Fruit fly (Drosophila melanogaster) whole organism, embryonic: ENCODE measurements around the gene Nplp3.

Experiments
- Abd-B ChIP-seq: fragments of 200-800 bp; sonication (Bioruptor generic); optimal IDR thresholded peaks from 2 replicates; lab custom pipeline; 2018; ENCODE audit warnings: missing biosample characterization, mild to moderate bottlenecking, missing genetic modification characterization, moderate library complexity
- Atf3 ChIP-seq: fragments of 200-800 bp; sonication (Bioruptor generic); optimal IDR thresholded peaks from 3 replicates; lab custom pipeline; 2016; ENCODE audit warnings: missing biosample characterization, missing genetic modification characterization
- Bdp1 ChIP-seq: fragments of 200-800 bp; sonication (Bioruptor generic); optimal IDR thresholded peaks from 3 replicates; lab custom pipeline; 2016; ENCODE audit warnings: missing biosample characterization, missing genetic modification characterization
- CG10267 ChIP-seq: fragments of 200-800 bp; sonication (Bioruptor generic); optimal IDR thresholded peaks from 2 replicates; lab custom pipeline; 2018; ENCODE audit warnings: missing biosample characterization, mild to moderate bottlenecking, missing genetic modification characterization, moderate library complexity
- CG10462 ChIP-seq: fragments of 200-800 bp; sonication (Bioruptor generic); optimal IDR thresholded peaks from 2 replicates; lab custom pipeline; 2016; ENCODE audit warnings: missing biosample characterization, missing genetic modification characterization
- CG11085 ChIP-seq: fragments of 200-800 bp; sonication (Bioruptor generic); IDR thresholded peaks from 2 replicates; pipeline ENCODE4 v1.3.6; 2022; ENCODE audit warnings: missing biosample characterization, missing genetic modification characterization
- CG11456 ChIP-seq: fragments of 200-800 bp; sonication (Bioruptor generic); IDR thresholded peaks from 3 replicates; pipeline ENCODE4 v1.3.6; 2022; ENCODE audit warnings: missing biosample characterization, missing genetic modification characterization
- CG12155 ChIP-seq: fragments of 200-800 bp; sonication (Bioruptor generic); optimal IDR thresholded peaks from 3 replicates; lab custom pipeline; 2016; ENCODE audit warnings: missing biosample characterization, missing genetic modification characterization
- CG12299 ChIP-seq: fragments of 200-800 bp; sonication (Bioruptor generic); optimal IDR thresholded peaks from 2 replicates; lab custom pipeline; 2018; ENCODE audit warnings: missing biosample characterization, mild to moderate bottlenecking, missing genetic modification characterization
- CG14965 ChIP-seq: fragments of 200-800 bp; sonication (Bioruptor generic); optimal IDR thresholded peaks from 2 replicates; lab custom pipeline; 2016; ENCODE audit warnings: missing biosample characterization, missing genetic modification characterization, borderline replicate concordance
- CG17385 ChIP-seq: fragments of 200-800 bp; sonication (Bioruptor generic); optimal IDR thresholded peaks from 3 replicates; lab custom pipeline; 2018; ENCODE audit warnings: missing biosample characterization, mild to moderate bottlenecking, missing genetic modification characterization
- CG18011 ChIP-seq: fragments of 200-800 bp; sonication (Bioruptor generic); optimal IDR thresholded peaks from 2 replicates; lab custom pipeline; 2017; ENCODE audit warnings: missing biosample characterization, missing genetic modification characterization, mild to moderate bottlenecking, moderate library complexity, missing genotype
- CG18262 ChIP-seq: fragments of 200-800 bp; optimal IDR thresholded peaks from 3 replicates; lab custom pipeline; 2019; ENCODE audit warnings: missing biosample characterization, mild to moderate bottlenecking, missing genetic modification characterization, moderate library complexity
- CG18476 ChIP-seq: fragments of 200-800 bp; sonication (Bioruptor generic); optimal IDR thresholded peaks from 2 replicates; lab custom pipeline; 2016; ENCODE audit warnings: missing biosample characterization, mild to moderate bottlenecking, missing genetic modification characterization
- CG18619 ChIP-seq: fragments of 200-800 bp; sonication (Bioruptor generic); optimal IDR thresholded peaks from 3 replicates; lab custom pipeline; 2017; ENCODE audit warnings: missing biosample characterization, mild to moderate bottlenecking, missing genetic modification characterization
- CG2129 ChIP-seq: fragments of 200-800 bp; sonication (Bioruptor generic); IDR thresholded peaks from 2 replicates; pipeline ENCODE4 v1.3.6; 2022; ENCODE audit warnings: missing biosample characterization, missing genetic modification characterization; ENCODE audit not compliant: partially characterized antibody
- CG2712 ChIP-seq: fragments of 200-800 bp; optimal IDR thresholded peaks from 3 replicates; lab custom pipeline; 2019; ENCODE audit warnings: missing biosample characterization, mild to moderate bottlenecking, missing genetic modification characterization, moderate library complexity
- CG42726 ChIP-seq: fragments of 200-800 bp; sonication (Bioruptor generic); IDR thresholded peaks from 2 replicates; pipeline ENCODE4 v1.3.6; 2022; ENCODE audit warnings: missing biosample characterization, missing genetic modification characterization; ENCODE audit not compliant: partially characterized antibody
- CG8388 ChIP-seq: fragments of 200-800 bp; sonication (Bioruptor generic); optimal IDR thresholded peaks from 2 replicates; lab custom pipeline; 2019; ENCODE audit warnings: missing biosample characterization, mild to moderate bottlenecking, missing genetic modification characterization, moderate library complexity
- CG9437 ChIP-seq: fragments of 200-800 bp; sonication (Bioruptor generic); optimal IDR thresholded peaks from 2 replicates; lab custom pipeline; 2018; ENCODE audit warnings: missing biosample characterization, mild to moderate bottlenecking, missing genetic modification characterization
- CG9932 ChIP-seq: fragments of 200-800 bp; sonication (Bioruptor generic); IDR thresholded peaks from 2 replicates; pipeline ENCODE4 v1.3.6; 2022; ENCODE audit warnings: missing biosample characterization, missing genetic modification characterization
- CrebB ChIP-seq: fragments of 200-800 bp; sonication (Bioruptor generic); optimal IDR thresholded peaks from 3 replicates; lab custom pipeline; 2018; ENCODE audit warnings: missing biosample characterization, mild to moderate bottlenecking, missing genetic modification characterization
- Gug ChIP-seq: fragments of 200-800 bp; sonication (Bioruptor generic); IDR thresholded peaks from 4 replicates; pipeline ENCODE4 v1.3.6; 2022; ENCODE audit warnings: missing biosample characterization, missing genetic modification characterization
- HLH4C ChIP-seq: fragments of 200-800 bp; sonication (Bioruptor generic); IDR thresholded peaks from 3 replicates; pipeline ENCODE4 v1.3.6; 2022; ENCODE audit warnings: missing biosample characterization, missing genetic modification characterization; ENCODE audit not compliant: partially characterized antibody
- HLHmδ ChIP-seq: fragments of 200-800 bp; sonication (Bioruptor generic); optimal IDR thresholded peaks from 2 replicates; lab custom pipeline; 2018; ENCODE audit warnings: missing biosample characterization, mild to moderate bottlenecking, missing genetic modification characterization, moderate library complexity
- HmgZ ChIP-seq: fragments of 200-800 bp; sonication (Bioruptor generic); optimal IDR thresholded peaks from 2 replicates; lab custom pipeline; 2018; ENCODE audit warnings: missing biosample characterization, mild to moderate bottlenecking, missing genetic modification characterization
- Kr ChIP-seq: fragments of 200-800 bp; sonication (Bioruptor generic); optimal IDR thresholded peaks from 2 replicates; lab custom pipeline; 2017; ENCODE audit warnings: missing biosample characterization, mild to moderate bottlenecking, missing genetic modification characterization
- MESR4 ChIP-seq: fragments of 200-800 bp; sonication (Bioruptor generic); optimal IDR thresholded peaks from 2 replicates; lab custom pipeline; 2018; ENCODE audit warnings: missing biosample characterization, mild to moderate bottlenecking, missing genetic modification characterization, moderate library complexity
- Mes4 ChIP-seq: fragments of 200-800 bp; sonication (Bioruptor generic); optimal IDR thresholded peaks from 2 replicates; lab custom pipeline; 2016; ENCODE audit warnings: missing biosample characterization, missing genetic modification characterization
- NC2β ChIP-seq: fragments of 200-800 bp; sonication (Bioruptor generic); optimal IDR thresholded peaks from 2 replicates; lab custom pipeline; 2016; ENCODE audit warnings: missing biosample characterization, missing genetic modification characterization
- Sry-β ChIP-seq: fragments of 200-800 bp; sonication (Bioruptor generic); optimal IDR thresholded peaks from 2 replicates; lab custom pipeline; 2018; ENCODE audit warnings: missing biosample characterization, mild to moderate bottlenecking, missing genetic modification characterization, moderate library complexity
- Taf1 ChIP-seq: fragments of 200-800 bp; sonication (Bioruptor generic); IDR thresholded peaks from 2 replicates; pipeline ENCODE4 v1.3.6; 2022; ENCODE audit warnings: missing biosample characterization, missing genetic modification characterization
- aop ChIP-seq: fragments of 200-800 bp; sonication (Bioruptor generic); IDR thresholded peaks from 2 replicates; pipeline ENCODE4 v1.3.6; 2022; ENCODE audit warnings: missing biosample characterization, missing genetic modification characterization
- az2 ChIP-seq: fragments of 200-800 bp; sonication (Bioruptor generic); optimal IDR thresholded peaks from 3 replicates; lab custom pipeline; 2016; ENCODE audit warnings: missing biosample characterization, missing genetic modification characterization
- chif ChIP-seq, 2 experiments: fragments of 200-800 bp; sonication (Bioruptor generic); optimal IDR thresholded peaks; 3 replicates each; lab custom pipeline; 2016; ENCODE audit warnings: missing biosample characterization in 2 of 2, missing genetic modification characterization in 2 of 2
- cwo ChIP-seq: fragments of 200-800 bp; sonication (Bioruptor generic); optimal IDR thresholded peaks from 3 replicates; lab custom pipeline; 2017; ENCODE audit warnings: missing biosample characterization, missing genetic modification characterization, mild to moderate bottlenecking, moderate library complexity, missing genetic modification reagents
- dmrt99B ChIP-seq: fragments of 200-800 bp; sonication (Bioruptor generic); optimal IDR thresholded peaks from 2 replicates; lab custom pipeline; 2018; ENCODE audit warnings: missing biosample characterization, mild to moderate bottlenecking, missing genetic modification characterization, moderate library complexity
- fd96Cb ChIP-seq: fragments of 200-800 bp; sonication (Bioruptor generic); optimal IDR thresholded peaks from 2 replicates; lab custom pipeline; 2018; ENCODE audit warnings: missing biosample characterization, mild to moderate bottlenecking, missing genetic modification characterization, moderate library complexity
- fru ChIP-seq: fragments of >200 bp; optimal IDR thresholded peaks from 2 replicates; lab custom pipeline; 2017
- gcm ChIP-seq: fragments of 200-800 bp; sonication (Bioruptor generic); optimal IDR thresholded peaks from 2 replicates; lab custom pipeline; 2019; ENCODE audit warnings: missing biosample characterization, mild to moderate bottlenecking, missing genetic modification characterization, moderate library complexity
- gfzf ChIP-seq: fragments of 200-800 bp; sonication (Bioruptor generic); optimal IDR thresholded peaks from 2 replicates; lab custom pipeline; 2016; ENCODE audit warnings: missing biosample characterization, mild to moderate bottlenecking, missing genetic modification characterization, moderate library complexity
- hbn ChIP-seq: fragments of 200-800 bp; sonication (Bioruptor generic); IDR thresholded peaks from 2 replicates; pipeline ENCODE4 v1.3.6; 2022; ENCODE audit warnings: missing biosample characterization, missing genetic modification characterization; ENCODE audit not compliant: partially characterized antibody
- mirr ChIP-seq: fragments of 200-800 bp; sonication (Bioruptor generic); optimal IDR thresholded peaks from 3 replicates; lab custom pipeline; 2018; ENCODE audit warnings: missing biosample characterization, mild to moderate bottlenecking, missing genetic modification characterization
- nerfin-1 ChIP-seq: fragments of 200-800 bp; sonication (Bioruptor generic); optimal IDR thresholded peaks from 3 replicates; lab custom pipeline; 2019; ENCODE audit warnings: missing biosample characterization, mild to moderate bottlenecking, missing genetic modification characterization, moderate library complexity
- peb ChIP-seq: fragments of 200-800 bp; sonication (Bioruptor generic); IDR thresholded peaks from 2 replicates; pipeline ENCODE4 v1.3.6; 2022; ENCODE audit warnings: missing biosample characterization, missing genetic modification characterization
- pros ChIP-seq: fragments of 200-800 bp; sonication (Bioruptor generic); optimal IDR thresholded peaks from 3 replicates; lab custom pipeline; 2019; ENCODE audit warnings: missing biosample characterization, mild to moderate bottlenecking, missing genetic modification characterization, moderate library complexity
- sc ChIP-seq, 3 experiments: fragments of >200 bp in 2 of 3; fragments of 200-800 bp in 1 of 3; sonication (Bioruptor generic) in 1 of 3; optimal IDR thresholded peaks; 2 replicates in 2 of 3; 3 replicates in 1 of 3; lab custom pipeline; 2017; ENCODE audit warnings: mild to moderate bottlenecking in 1 of 3, missing biosample characterization in 1 of 3, missing genetic modification characterization in 1 of 3, missing genetic modification reagents in 1 of 3
- seq ChIP-seq: fragments of 200-800 bp; sonication (Bioruptor generic); IDR thresholded peaks from 2 replicates; pipeline ENCODE4 v1.3.6; 2022; ENCODE audit warnings: missing biosample characterization, missing genetic modification characterization
- slp2 ChIP-seq: fragments of 200-800 bp; sonication (Bioruptor generic); optimal IDR thresholded peaks from 2 replicates; lab custom pipeline; 2016; ENCODE audit warnings: missing biosample characterization, missing genetic modification characterization
- tx ChIP-seq: fragments of 200-800 bp; sonication (Bioruptor generic); optimal IDR thresholded peaks from 2 replicates; lab custom pipeline; 2016; ENCODE audit warnings: missing biosample characterization, missing genetic modification characterization

Gene Nplp3

DNA sequence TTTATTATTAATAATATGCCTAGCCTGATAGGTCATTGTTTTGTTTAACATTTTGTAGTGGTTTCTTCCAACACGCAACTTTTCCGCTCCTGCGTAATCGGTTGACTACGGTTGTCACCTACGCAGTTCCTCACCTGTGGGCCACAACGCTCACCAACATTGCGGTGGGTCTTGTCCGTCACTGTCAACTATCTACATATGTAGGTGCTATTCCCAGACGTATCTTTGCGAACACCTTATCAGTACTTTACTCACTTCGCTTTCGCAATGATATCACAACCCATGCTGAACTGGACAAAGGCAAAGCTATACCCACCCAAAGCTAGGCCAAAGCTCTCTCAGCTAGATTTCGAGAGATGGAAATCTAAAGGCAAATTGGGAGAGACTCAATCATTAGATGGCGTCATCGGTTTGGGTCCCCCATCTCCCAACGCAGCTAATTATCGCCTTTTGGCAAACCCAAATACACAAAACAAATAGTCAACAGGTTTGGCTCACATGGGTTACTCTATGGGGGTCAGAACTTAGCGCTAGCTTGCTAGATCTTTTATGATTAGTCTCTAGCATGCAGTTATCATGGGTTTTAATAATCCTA lies 38.4 kb downstream of the Nplp3 start (continued):
- no peak for TF ChIP-seq CG14965
- no peak for TF ChIP-seq Kr (GFP tag; lab: Kevin White, UChicago)
- no peak for TF ChIP-seq Gug (GFP tag; lab: Robert Waterston, UW)
- TF ChIP-seq chif (GFP tag; optimal IDR thresholded peaks at IDR 0.05; lab: Kevin White, UChicago), result no peak
- TF ChIP-seq CG2129 (GFP tag; lab: Robert Waterston, UW), result no peak
- TF ChIP-seq CG12155 (GFP tag; lab: Kevin White, UChicago), result no peak
- no peak for TF ChIP-seq CG9437 (GFP tag; lab: Kevin White, UChicago)
- TF ChIP-seq fru (lab: Kevin White, UChicago), result no peak
- no peak for TF ChIP-seq tx (GFP tag; lab: Kevin White, UChicago)
- no peak for TF ChIP-seq CG18011
- TF ChIP-seq CG10267 (tag; lab: Kevin White, UChicago), result no peak
- no peak for TF ChIP-seq CG12299 (tag; lab: Kevin White, UChicago)
- no peak for TF ChIP-seq dmrt99B (tag; lab: Kevin White, UChicago)
- TF ChIP-seq CG8388, result no peak
- TF ChIP-seq NC2β, result no peak
- TF ChIP-seq CG11085 (GFP tag; lab: Robert Waterston, UW), result no peak
- no peak for TF ChIP-seq HLHmδ (GFP tag; lab: Kevin White, UChicago)
- TF ChIP-seq Sry-β (GFP tag; lab: Kevin White, UChicago), result no peak
- TF ChIP-seq fd96Cb (tag; lab: Kevin White, UChicago), result no peak
- TF ChIP-seq Mes4 (GFP tag; lab: Kevin White, UChicago), result no peak
- TF ChIP-seq Atf3 (GFP tag; lab: Kevin White, UChicago), result no peak
- TF ChIP-seq hbn (GFP tag; lab: Robert Waterston, UW), result no peak
- no peak for TF ChIP-seq slp2
- no peak for TF ChIP-seq aop (GFP tag; lab: Robert Waterston, UW)
- no peak for TF ChIP-seq peb
- no peak for TF ChIP-seq CG18262 (tag; lab: Kevin White, UChicago)
- no peak for TF ChIP-seq HLH4C (GFP tag; lab: Robert Waterston, UW)
- TF ChIP-seq Abd-B (GFP tag; lab: Kevin White, UChicago), result no peak
- no peak for TF ChIP-seq CG11456 (GFP tag; lab: Robert Waterston, UW)
- no peak for TF ChIP-seq HmgZ (tag; lab: Kevin White, UChicago)
- no peak for TF ChIP-seq CG2712 (tag; lab: Kevin White, UChicago)
- TF ChIP-seq pros, result no peak
- TF ChIP-seq cwo, result no peak
- no peak for TF ChIP-seq gcm (GFP tag; lab: Kevin White, UChicago)
- TF ChIP-seq sc (optimal IDR thresholded peaks at IDR 0.05; lab: Kevin White, UChicago), result no peak
- no peak for TF ChIP-seq sc (GFP tag; optimal IDR thresholded peaks at IDR 0.05; lab: Kevin White, UChicago)
- TF ChIP-seq CG17385, result no peak
- TF ChIP-seq nerfin-1 (tag; lab: Kevin White, UChicago), result no peak
- no peak for TF ChIP-seq CG9932 (GFP tag; lab: Robert Waterston, UW)
- no peak for TF ChIP-seq seq (GFP tag; lab: Robert Waterston, UW)
- TF ChIP-seq MESR4 (GFP tag; lab: Kevin White, UChicago), result no peak
- TF ChIP-seq CG18476, result no peak
- peak; percentile 97 for TF ChIP-seq mirr (GFP tag; lab: Kevin White, UChicago)
- no peak for TF ChIP-seq CG10462 (GFP tag; lab: Kevin White, UChicago)
- TF ChIP-seq CrebB (tag; lab: Kevin White, UChicago), result no peak
- no peak for TF ChIP-seq CG18619
- no peak for TF ChIP-seq Bdp1
- no peak for TF ChIP-seq CG42726 (GFP tag; lab: Robert Waterston, UW)
- TF ChIP-seq Taf1 (GFP tag; lab: Robert Waterston, UW), result no peak
- TF ChIP-seq az2, result no peak
- TF ChIP-seq gfzf, result no peak
